Worm (Caenorhabditis elegans) whole organism, L1 larva: Measurements from ENCODE around the gene srh-145.
"Not testable (repeated sequence)": the region's sequence is repeated elsewhere in the genome, so short reads cannot be mapped to it uniquely, and the experiment has no call there.

ENCODE experiments used
- C34B4.2 ChIP-seq: sonication (generic microtip); optimal IDR thresholded peaks from 2 replicates; lab custom pipeline; 2017; ENCODE audit warnings: mild to moderate bottlenecking, missing genetic modification characterization, missing compliant biosample characterization
- F16B12.6 ChIP-seq: fragments of 150-350 bp; optimal IDR thresholded peaks from 2 replicates; lab custom pipeline; 2014; ENCODE audit warnings: missing biosample characterization, missing genetic modification characterization
- Y116A8C.19 ChIP-seq: sonication (generic microtip); optimal IDR thresholded peaks from 2 replicates; lab custom pipeline; 2016; ENCODE audit warnings: missing compliant biosample characterization, missing genetic modification characterization, borderline replicate concordance
- aha-1 ChIP-seq: fragments of 150-350 bp; optimal IDR thresholded peaks from 2 replicates; lab custom pipeline; 2014; ENCODE audit warnings: missing biosample characterization, missing genetic modification characterization
- aly-2 ChIP-seq: fragments of 150-350 bp; optimal IDR thresholded peaks from 2 replicates; lab custom pipeline; 2014; ENCODE audit warnings: missing biosample characterization, missing genetic modification characterization
- blmp-1 ChIP-seq: fragments of 150-350 bp; optimal IDR thresholded peaks from 2 replicates; lab custom pipeline; 2014; ENCODE audit warnings: missing biosample characterization, missing genetic modification characterization
- ceh-82 ChIP-seq, 3 experiments: fragments of 150-350 bp in 1 of 3; sonication (generic microtip) in 2 of 3; optimal IDR thresholded peaks; 2 replicates each; lab custom pipeline; 2014 to 2017; ENCODE audit warnings: missing biosample characterization in 3 of 3, missing genetic modification characterization in 3 of 3
- dsc-1 ChIP-seq: sonication (generic microtip); optimal IDR thresholded peaks from 2 replicates; lab custom pipeline; 2016; ENCODE audit warnings: mild to moderate bottlenecking, missing genetic modification characterization, missing compliant biosample characterization
- efl-1 ChIP-seq, 4 experiments: fragments of 150-350 bp; optimal IDR thresholded peaks in 3 of 4; peaks in 1 of 4; 1 replicate in 1 of 4; 2 replicates in 3 of 4; lab custom pipeline; 2014; ENCODE audit warnings: missing biosample characterization in 2 of 4, missing genetic modification characterization in 2 of 4, missing genetic modification reagents in 2 of 4
- egl-27 ChIP-seq, 2 experiments: fragments of 150-350 bp in 1 of 2; sonication (generic microtip); optimal IDR thresholded peaks; 3 replicates each; lab custom pipeline; 2017 to 2018; ENCODE audit warnings: missing biosample characterization in 2 of 2, missing genetic modification characterization in 2 of 2, missing genetic modification reagents in 2 of 2
- elt-2 ChIP-seq: sonication (generic microtip); optimal IDR thresholded peaks from 2 replicates; lab custom pipeline; 2016; ENCODE audit warnings: missing genetic modification characterization, mild to moderate bottlenecking, inconsistent platforms, missing compliant biosample characterization, missing genetic modification reagents
- elt-3 ChIP-seq, 6 experiments: fragments of 150-350 bp in 1 of 6; sonication (generic microtip); optimal IDR thresholded peaks; 2 replicates each; lab custom pipeline; 2017 to 2018; ENCODE audit warnings: missing biosample characterization in 6 of 6, missing genetic modification characterization in 6 of 6, inconsistent platforms in 1 of 6
- grh-1 ChIP-seq: fragments of 200-800 bp; sonication (Bioruptor generic); IDR thresholded peaks from 2 replicates; pipeline ENCODE4 v1.3.6; 2022; ENCODE audit warnings: missing genetic modification reagents, missing genetic modification characterization, missing compliant biosample characterization
- hlh-4 ChIP-seq: sonication (generic microtip); optimal IDR thresholded peaks from 2 replicates; lab custom pipeline; 2016; ENCODE audit warnings: mild to moderate bottlenecking, missing genetic modification characterization, missing compliant biosample characterization
- isw-1 ChIP-seq: fragments of 200-800 bp; sonication (Bioruptor generic); IDR thresholded peaks from 2 replicates; pipeline ENCODE4 v1.3.6; 2022; ENCODE audit warnings: missing genetic modification characterization, missing compliant biosample characterization
- jun-1 ChIP-seq: fragments of 150-350 bp; optimal IDR thresholded peaks from 2 replicates; lab custom pipeline; 2014; ENCODE audit warnings: missing biosample characterization, missing genetic modification reagents, missing genetic modification characterization
- lin-13 ChIP-seq: fragments of 150-350 bp; optimal IDR thresholded peaks from 2 replicates; lab custom pipeline; 2014; ENCODE audit warnings: missing biosample characterization, missing genetic modification reagents, missing genetic modification characterization
- lin-14 ChIP-seq: fragments of 200-800 bp; sonication (Bioruptor generic); optimal IDR thresholded peaks from 2 replicates; lab custom pipeline; 2018; ENCODE audit warnings: mild to moderate bottlenecking, missing genetic modification characterization, moderate library complexity, missing compliant biosample characterization
- lin-35 ChIP-seq, 2 experiments: fragments of 150-350 bp; optimal IDR thresholded peaks; 2 replicates each; lab custom pipeline; 2014; ENCODE audit warnings: missing biosample characterization in 2 of 2, missing genetic modification characterization in 2 of 2, missing genetic modification reagents in 2 of 2
- mdl-1 ChIP-seq, 2 experiments: fragments of 150-350 bp; optimal IDR thresholded peaks; 2 replicates each; lab custom pipeline; 2014 to 2017; ENCODE audit warnings: missing biosample characterization in 2 of 2, missing genetic modification characterization in 2 of 2, inconsistent platforms in 1 of 2
- nhr-19 ChIP-seq: fragments of 200-800 bp; sonication (Bioruptor generic); conservative IDR thresholded peaks from 2 replicates; pipeline ENCODE4 v1.3.6; 2022; ENCODE audit warnings: missing genetic modification characterization, missing compliant biosample characterization
- nhr-20 ChIP-seq: sonication (generic microtip); optimal IDR thresholded peaks from 2 replicates; lab custom pipeline; 2016; ENCODE audit warnings: mild to moderate bottlenecking, missing genetic modification characterization, missing compliant biosample characterization
- nhr-28 ChIP-seq: fragments of 150-350 bp; optimal IDR thresholded peaks from 2 replicates; lab custom pipeline; 2014; ENCODE audit warnings: missing biosample characterization, missing genetic modification characterization
- nhr-47 ChIP-seq: sonication (generic microtip); optimal IDR thresholded peaks from 2 replicates; lab custom pipeline; 2016; ENCODE audit warnings: mild to moderate bottlenecking, missing genetic modification characterization, moderate library complexity, missing compliant biosample characterization
- nhr-71 ChIP-seq: sonication (generic microtip); optimal IDR thresholded peaks from 2 replicates; lab custom pipeline; 2016; ENCODE audit warnings: mild to moderate bottlenecking, missing genetic modification characterization, moderate library complexity, missing compliant biosample characterization
- nhr-77 ChIP-seq: fragments of 150-350 bp; optimal IDR thresholded peaks from 2 replicates; lab custom pipeline; 2014; ENCODE audit warnings: missing biosample characterization, missing genetic modification characterization
- nhr-85 ChIP-seq: sonication (generic microtip); peaks from one replicate; lab custom pipeline; 2016; ENCODE audit warnings: missing genetic modification characterization, inconsistent platforms, missing compliant biosample characterization
- nhr-90 ChIP-seq: sonication (generic microtip); optimal IDR thresholded peaks from 2 replicates; lab custom pipeline; 2016; ENCODE audit warnings: mild to moderate bottlenecking, missing genetic modification characterization, missing compliant biosample characterization; ENCODE audit not compliant: poor library complexity
- pag-3 ChIP-seq: sonication (generic microtip); optimal IDR thresholded peaks from 2 replicates; lab custom pipeline; 2017; ENCODE audit warnings: missing genetic modification characterization, mild to moderate bottlenecking, missing compliant biosample characterization, antibody characterized with exemption, borderline replicate concordance; ENCODE audit not compliant: insufficient read depth
- pax-3 ChIP-seq: fragments of 200-800 bp; sonication (Bioruptor generic); optimal IDR thresholded peaks from 2 replicates; lab custom pipeline; 2018; ENCODE audit warnings: mild to moderate bottlenecking, missing genetic modification characterization, moderate library complexity, missing compliant biosample characterization
- rnt-1 ChIP-seq: sonication (generic microtip); optimal IDR thresholded peaks from 2 replicates; lab custom pipeline; 2016; ENCODE audit warnings: mild to moderate bottlenecking, missing genetic modification characterization, moderate library complexity, missing compliant biosample characterization
- skn-1 ChIP-seq: fragments of 150-350 bp; optimal IDR thresholded peaks from 2 replicates; lab custom pipeline; 2014; ENCODE audit warnings: missing biosample characterization, missing genetic modification characterization
- snpc-4 ChIP-seq: fragments of 150-350 bp; optimal IDR thresholded peaks from 2 replicates; lab custom pipeline; 2014; ENCODE audit warnings: missing biosample characterization, missing genetic modification characterization
- sox-4 ChIP-seq: sonication (generic microtip); optimal IDR thresholded peaks from 2 replicates; lab custom pipeline; 2016; ENCODE audit warnings: missing genetic modification characterization, missing compliant biosample characterization
- swsn-7 ChIP-seq: sonication (generic microtip); optimal IDR thresholded peaks from 2 replicates; lab custom pipeline; 2016; ENCODE audit warnings: missing genetic modification characterization, missing compliant biosample characterization
- tbx-2 ChIP-seq: sonication (generic microtip); optimal IDR thresholded peaks from 2 replicates; lab custom pipeline; 2016; ENCODE audit warnings: missing genetic modification characterization, missing compliant biosample characterization
- tlp-1 ChIP-seq: fragments of 150-350 bp; optimal IDR thresholded peaks from 2 replicates; lab custom pipeline; 2014; ENCODE audit warnings: missing biosample characterization, missing genetic modification characterization
- zag-1 ChIP-seq: fragments of 150-350 bp; optimal IDR thresholded peaks from 2 replicates; lab custom pipeline; 2014; ENCODE audit warnings: missing biosample characterization, missing genetic modification characterization
- zip-4 ChIP-seq: fragments of 200-800 bp; sonication (Bioruptor generic); optimal IDR thresholded peaks from 2 replicates; lab custom pipeline; 2018; ENCODE audit warnings: mild to moderate bottlenecking, missing genetic modification characterization, moderate library complexity, missing compliant biosample characterization

srh-145 gene

ce11 chrV:16382949-16383348 is 27.6 kb upstream of the srh-145 start:
- TF ChIP-seq dsc-1, result no peak
- TF ChIP-seq efl-1 (optimal IDR thresholded peaks at IDR 0.05; lab: Kevin White, UChicago), result no peak
- TF ChIP-seq efl-1 (GFP tag; optimal IDR thresholded peaks at IDR 0.05 in 1 of 2; lab: Kevin White, UChicago), result peak in 1 of 2 experiments; percentile 58

DNA sequence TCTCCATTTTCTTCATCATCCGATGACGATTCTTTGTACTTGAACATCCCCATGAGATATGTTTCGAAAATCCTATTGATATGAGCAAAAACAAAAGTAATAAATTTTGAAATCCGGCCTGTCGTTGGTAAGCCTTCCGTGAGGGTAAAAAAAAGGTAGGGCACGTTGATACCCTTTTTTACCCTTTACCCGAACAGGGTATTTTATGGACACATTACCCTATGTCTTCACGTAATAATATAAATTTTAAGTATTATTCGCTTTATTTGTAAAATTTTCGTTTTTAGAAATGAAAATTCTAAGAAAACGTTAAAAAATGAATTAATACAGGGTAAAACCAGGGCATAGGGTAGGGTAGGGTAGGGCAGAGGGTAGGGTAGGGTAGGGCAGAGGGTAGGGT is 26.8 kb upstream of the srh-145 start, which contains the start of gene F13A7.7:
Gene F13A7.7, minus strand, starts transcription at position 101 of the 400 bp plus-strand sequence.
- not testable (repeated sequence) for TF ChIP-seq tlp-1 (tag; lab: Kevin White, UChicago); nhr-77; skn-1 (tag; lab: Kevin White, UChicago)

DNA sequence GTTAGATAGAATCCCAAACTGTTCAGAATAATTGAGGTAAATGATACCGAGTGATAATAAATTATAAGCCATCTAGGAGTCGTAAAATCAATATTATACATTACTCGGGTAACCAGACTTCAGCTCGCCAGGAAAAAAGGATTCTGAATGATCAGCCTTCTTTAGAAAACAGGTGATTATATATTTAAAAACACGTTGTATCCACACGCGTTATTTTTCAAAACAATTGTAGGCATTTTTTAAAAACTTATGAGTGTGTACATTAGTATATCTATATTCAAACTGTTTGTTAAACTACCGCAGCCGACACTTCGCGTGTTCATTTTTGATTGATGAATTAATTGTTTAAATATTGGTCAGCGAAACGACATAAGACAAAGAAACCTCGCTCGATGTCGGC is 22.2 kb upstream of the srh-145 start, which contains the start of gene sri-65:
Gene sri-65, minus strand, starts transcription at position 101 of the 400 bp plus-strand sequence.
- no peak for TF ChIP-seq egl-27 (tag; optimal IDR thresholded peaks at IDR 0.05; lab: Kevin White, UChicago)
- TF ChIP-seq hlh-4, result peak; percentile 88
- no peak for TF ChIP-seq tbx-2 (tag; lab: Kevin White, UChicago)

- TF ChIP-seq nhr-28 (tag; lab: Kevin White, UChicago) (no peak), elt-2 (tag; lab: Kevin White, UChicago) (peak; percentile 4), lin-35 (GFP tag; optimal IDR thresholded peaks at IDR 0.05; lab: Kevin White, UChicago) (peak in 1 of 2 experiments; percentile 28), nhr-20 (tag; lab: Kevin White, UChicago) (peak; percentile 75)
Measured at ce11 chrV:16390655-16391054, 19.9 kb upstream of the srh-145 start, which contains the start of gene gst-44. gst-44 (plus strand) TSS chrV:16390891.

- TF ChIP-seq pax-3 (tag; lab: Kevin White, UChicago), result no peak
- no peak for TF ChIP-seq jun-1 (tag; lab: Kevin White, UChicago)
- TF ChIP-seq dsc-1, result no peak
- no peak for TF ChIP-seq tbx-2 (tag; lab: Kevin White, UChicago)
- no peak for TF ChIP-seq F16B12.6
- no peak for TF ChIP-seq nhr-19 (GFP tag; lab: Robert Waterston, UW)
- no peak for TF ChIP-seq egl-27 (tag; optimal IDR thresholded peaks at IDR 0.05; lab: Kevin White, UChicago)
- TF ChIP-seq mdl-1 (tag; optimal IDR thresholded peaks at IDR 0.05; lab: Kevin White, UChicago), result no peak
- no peak for TF ChIP-seq lin-14 (GFP tag; lab: Kevin White, UChicago)
- TF ChIP-seq swsn-7 (tag; lab: Kevin White, UChicago), result no peak
Measured at ce11 chrV:16393728-16394127, 16.8 kb upstream of the srh-145 start, which contains the start of gene srd-63. srd-63 (minus strand) TSS chrV:16393828.

DNA sequence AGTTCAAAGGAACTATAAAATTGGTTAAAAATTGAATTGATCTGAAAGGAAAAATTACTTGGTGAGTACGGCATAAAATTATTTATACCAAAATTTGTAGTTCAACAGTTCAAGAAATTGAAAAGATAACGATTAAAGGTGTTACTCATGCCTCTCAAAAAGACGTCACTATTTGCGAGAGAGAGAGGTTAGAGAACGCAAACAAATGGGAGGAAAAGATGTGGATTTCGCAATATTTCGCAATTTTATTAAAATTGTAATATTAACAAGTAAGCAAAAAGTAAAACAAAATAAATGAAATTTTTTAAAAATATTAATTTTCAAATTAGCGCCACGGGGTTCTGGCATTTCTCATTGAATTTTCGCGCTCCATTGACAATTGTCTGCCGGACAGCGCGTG is 15.4 kb upstream of the srh-145 start, which contains the start of gene F13A7.11:
Gene F13A7.11, minus strand, starts transcription at position 174 of the 400 bp plus-strand sequence.
- TF ChIP-seq nhr-71 (tag; lab: Kevin White, UChicago) (peak; percentile 40), elt-3 (tag; optimal IDR thresholded peaks at IDR 0.05; lab: Kevin White, UChicago) (peak in 1 of 6 experiments; percentile 28), snpc-4 (tag; lab: Kevin White, UChicago) (no peak), ceh-82 (tag; optimal IDR thresholded peaks at IDR 0.05; lab: Kevin White, UChicago) (peak in 1 of 3 experiments; percentile 16), pag-3 (tag; lab: Kevin White, UChicago) (no peak), C34B4.2 (tag; lab: Kevin White, UChicago) (no peak), skn-1 (tag; lab: Kevin White, UChicago) (peak; percentile 81), F16B12.6 (no peak), efl-1 (optimal IDR thresholded peaks at IDR 0.05; lab: Kevin White, UChicago) (peak; percentile 7 to 25), efl-1 (GFP tag; optimal IDR thresholded peaks at IDR 0.05 in 1 of 2; lab: Kevin White, UChicago) (peak; percentile 10 to 82), aly-2 (tag; lab: Kevin White, UChicago) (no peak), dsc-1 (no peak), hlh-4 (no peak), elt-2 (tag; lab: Kevin White, UChicago) (peak; percentile 46), nhr-85 (peak; percentile 66), blmp-1 (tag; lab: Kevin White, UChicago) (no peak), lin-13 (GFP tag; lab: Kevin White, UChicago) (no peak), zip-4 (peak; percentile 99), rnt-1 (tag; lab: Kevin White, UChicago) (no peak), nhr-90 (peak; percentile 19), sox-4 (tag; lab: Kevin White, UChicago) (no peak), zag-1 (tag; lab: Kevin White, UChicago) (no peak), isw-1 (GFP tag; lab: Robert Waterston, UW) (no peak), grh-1 (GFP tag; lab: Robert Waterston, UW) (no peak), lin-14 (GFP tag; lab: Kevin White, UChicago) (no peak), nhr-77 (no peak), Y116A8C.19 (no peak), nhr-47 (tag; lab: Kevin White, UChicago) (peak; percentile 17), aha-1 (tag; lab: Kevin White, UChicago) (no peak)
